Fruit fly (Drosophila melanogaster) Kc167 (cell line): ENCODE results near the gene sif.

Experiments used
- Sin3A ChIP-seq: fragments of >200 bp; optimal IDR thresholded peaks from 2 replicates; lab custom pipeline; 2018; ENCODE audit warnings: missing external identifiers
- insv ChIP-seq: fragments of >200 bp; optimal IDR thresholded peaks from 3 replicates; lab custom pipeline; 2018; ENCODE audit warnings: missing external identifiers

DNA sequence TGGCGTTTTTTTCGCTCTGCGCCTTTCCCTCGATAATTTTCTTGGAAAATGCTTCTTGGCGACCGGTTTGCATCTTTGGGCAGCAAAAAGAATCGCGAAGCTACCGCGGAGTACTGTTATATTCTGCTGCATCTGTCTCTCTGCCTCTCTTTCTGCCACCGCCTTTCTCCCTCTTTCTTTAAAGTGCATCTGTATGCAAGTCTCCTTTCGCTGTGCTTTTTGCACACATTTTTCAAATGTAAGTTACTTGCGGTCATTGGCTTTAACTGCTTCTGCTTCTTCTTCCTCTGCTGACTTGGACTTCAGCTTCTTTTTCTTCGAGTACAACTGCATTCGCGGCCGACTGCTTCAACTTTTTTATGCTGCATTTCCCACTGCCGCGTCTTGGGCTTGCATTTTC lies 42.0 kb upstream of the sif start:
- TF ChIP-seq Sin3A (lab: Kevin White, UChicago) (no peak), insv (lab: Kevin White, UChicago) (no peak)
